Fruit fly (Drosophila melanogaster): Measurements from ENCODE around the gene CG8519.

CG8519 gene

DNA sequence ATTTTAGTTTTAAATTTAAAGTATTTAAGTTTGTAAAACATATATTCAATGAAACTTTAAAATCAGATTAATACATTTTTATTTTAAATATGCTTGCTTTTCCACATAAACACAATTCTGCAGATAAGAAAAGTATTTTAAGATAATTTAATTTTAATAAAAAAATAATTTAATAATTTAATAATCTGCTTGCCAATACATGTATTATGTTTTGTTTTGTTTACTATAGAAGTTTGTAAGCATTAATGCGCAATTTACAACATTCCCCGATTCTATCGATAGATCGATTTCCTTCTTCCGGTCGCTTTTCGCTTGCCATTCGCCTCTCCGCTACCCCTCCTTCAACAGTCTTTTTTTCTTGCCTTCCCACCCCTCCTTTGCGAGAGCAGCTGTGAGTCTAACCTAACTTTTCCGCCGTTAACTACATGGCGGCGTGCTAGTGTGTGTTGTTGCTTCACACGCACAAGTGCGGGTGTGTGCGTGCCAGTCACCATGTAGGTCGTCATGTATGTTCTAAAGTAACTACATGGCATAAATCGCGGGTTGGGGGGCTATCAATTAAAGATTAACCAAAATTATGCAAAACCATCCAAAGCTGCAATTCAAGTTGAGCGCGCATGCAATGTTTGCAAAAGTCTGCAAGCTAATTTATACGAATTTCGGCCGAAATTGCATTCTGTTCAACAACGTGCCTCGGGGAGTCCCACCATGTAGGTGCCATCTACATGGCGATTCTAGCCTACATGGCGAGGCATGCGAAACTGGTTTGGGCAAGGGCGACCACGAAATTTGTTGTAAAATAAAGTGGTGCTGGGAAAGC lies 38.9 kb downstream of the CG8519 start (continued):
- TF ChIP-seq CG7786 (GFP tag; optimal IDR thresholded peaks at IDR 0.05) = no peak
- TF ChIP-seq CG17359 (tag; optimal IDR thresholded peaks at IDR 0.05) = no peak
- TF ChIP-seq chn (GFP tag; optimal IDR thresholded peaks at IDR 0.05) = peak; percentile 44
- peak; percentile 49 for TF ChIP-seq dmrt11E (tag; optimal IDR thresholded peaks at IDR 0.05)
- TF ChIP-seq grn (GFP tag; optimal IDR thresholded peaks at IDR 0.05) = no peak
- no peak for TF ChIP-seq sens (GFP tag)
- no peak for TF ChIP-seq CG8924 (tag; optimal IDR thresholded peaks at IDR 0.05)
- TF ChIP-seq nau (GFP tag; optimal IDR thresholded peaks at IDR 0.05) = no peak
- no peak for TF ChIP-seq Doc3 (GFP tag; IDR thresholded peaks at IDR 0.05; ENCODE audit: partially characterized antibody)
- no peak for TF ChIP-seq CG4854 (GFP tag; optimal IDR thresholded peaks at IDR 0.05)
- peak; percentile 10 for TF ChIP-seq kni (GFP tag; optimal IDR thresholded peaks at IDR 0.05)
- TF ChIP-seq CG6683 (GFP tag; optimal IDR thresholded peaks at IDR 0.05) = no peak
- TF ChIP-seq slou (GFP tag; optimal IDR thresholded peaks at IDR 0.05) = no peak
- TF ChIP-seq CG4820 (GFP tag; optimal IDR thresholded peaks at IDR 0.05) = no peak
- no peak for TF ChIP-seq ATbp (GFP tag; optimal IDR thresholded peaks at IDR 0.05)
- peak; percentile 44 for TF ChIP-seq fu2 (GFP tag; optimal IDR thresholded peaks at IDR 0.05)
- TF ChIP-seq CG18262 (tag; optimal IDR thresholded peaks at IDR 0.05) = peak; percentile 57
- TF ChIP-seq dysf (GFP tag; IDR thresholded peaks at IDR 0.05) = no peak; the same call in 2 of the 3 replicates
- no peak for TF ChIP-seq Dip2 (GFP tag; IDR thresholded peaks at IDR 0.05)
- peak; percentile 56 for TF ChIP-seq Meics (GFP tag; optimal IDR thresholded peaks at IDR 0.05)
- TF ChIP-seq CG5245 (GFP tag; optimal IDR thresholded peaks at IDR 0.05) = no peak
- no peak for TF ChIP-seq Oli (tag; optimal IDR thresholded peaks at IDR 0.05)
- peak; percentile 68 for TF ChIP-seq Ets65A (GFP tag)
- peak; percentile 4 for TF ChIP-seq Xbp1 (GFP tag; optimal IDR thresholded peaks at IDR 0.05)
- TF ChIP-seq CG6272 (GFP tag; IDR thresholded peaks at IDR 0.05) = no peak
- peak; percentile 97 for TF ChIP-seq cg (GFP tag; optimal IDR thresholded peaks at IDR 0.05)
- peak; percentile 41 for TF ChIP-seq lab (GFP tag; optimal IDR thresholded peaks at IDR 0.05)
- no peak for TF ChIP-seq CG2678 (tag; optimal IDR thresholded peaks at IDR 0.05)
- no peak for TF ChIP-seq Poxn (GFP tag; IDR thresholded peaks at IDR 0.05)
- TF ChIP-seq Sry-β (GFP tag; optimal IDR thresholded peaks at IDR 0.05) = peak; percentile 57
- TF ChIP-seq CG10979 (tag; optimal IDR thresholded peaks at IDR 0.05) = no peak
- no peak for TF ChIP-seq CG9876 (GFP tag; optimal IDR thresholded peaks at IDR 0.05)
- no peak for TF ChIP-seq yki (optimal IDR thresholded peaks at IDR 0.05)
- TF ChIP-seq zen (tag; optimal IDR thresholded peaks at IDR 0.05) = no peak
- no peak for TF ChIP-seq CG4424 (GFP tag; optimal IDR thresholded peaks at IDR 0.05)
- TF ChIP-seq luna (GFP tag; optimal IDR thresholded peaks at IDR 0.05) = no peak
- no peak for TF ChIP-seq Mrtf (GFP tag; IDR thresholded peaks at IDR 0.05)
- TF ChIP-seq Hey (tag; optimal IDR thresholded peaks at IDR 0.05) = no peak
- TF ChIP-seq sim (GFP tag; IDR thresholded peaks at IDR 0.05) = no peak
- no peak for TF ChIP-seq sens-2 (GFP tag; IDR thresholded peaks at IDR 0.05)
- TF ChIP-seq Nf-YA (GFP tag; IDR thresholded peaks at IDR 0.05) = no peak
- no peak for TF ChIP-seq CG10654 (GFP tag; optimal IDR thresholded peaks at IDR 0.05)
- peak; percentile 91 for TF ChIP-seq abd-A (tag; optimal IDR thresholded peaks at IDR 0.05)
- TF ChIP-seq tll (GFP tag; optimal IDR thresholded peaks at IDR 0.05) = peak in 1 of 2 experiments; percentile 48
- peak; percentile 32 for TF ChIP-seq grau (tag; optimal IDR thresholded peaks at IDR 0.05)
- TF ChIP-seq tap (tag; optimal IDR thresholded peaks at IDR 0.05) = no peak
- no peak for TF ChIP-seq Deaf1 (tag; optimal IDR thresholded peaks at IDR 0.05)
- no peak for TF ChIP-seq maf-S (GFP tag; optimal IDR thresholded peaks at IDR 0.05)
- peak; percentile 66 for TF ChIP-seq Sry-δ (GFP tag; optimal IDR thresholded peaks at IDR 0.05)
- TF ChIP-seq fd96Cb (tag; optimal IDR thresholded peaks at IDR 0.05) = no peak

All from whole organism, embryonic.